Fruit fly (Drosophila melanogaster) whole organism, embryonic: ENCODE data around the gene fit.
A peak's percentile ranks its signal among the peaks of the same experiment; 100 is the strongest.

Experiments
- CG10267 ChIP-seq: fragments of 200-800 bp; sonication (Bioruptor generic); optimal IDR thresholded peaks from 2 replicates; lab custom pipeline; 2018; ENCODE audit warnings: missing biosample characterization, mild to moderate bottlenecking, missing genetic modification characterization, moderate library complexity
- CG10565 ChIP-seq: fragments of 200-800 bp; sonication (Bioruptor generic); optimal IDR thresholded peaks from 3 replicates; lab custom pipeline; 2016; ENCODE audit warnings: missing biosample characterization, mild to moderate bottlenecking, missing genetic modification characterization
- CG11560 ChIP-seq: fragments of 200-800 bp; sonication (Bioruptor generic); IDR thresholded peaks from 3 replicates; pipeline ENCODE4 v1.3.6; 2022; ENCODE audit warnings: missing biosample characterization, missing genetic modification characterization
- CG1233 ChIP-seq: fragments of 200-800 bp; sonication (Bioruptor generic); optimal IDR thresholded peaks from 4 replicates; lab custom pipeline; 2018; ENCODE audit warnings: missing biosample characterization, mild to moderate bottlenecking, missing genetic modification characterization
- CG13287 ChIP-seq: fragments of 200-800 bp; sonication (Bioruptor generic); IDR thresholded peaks from 2 replicates; pipeline ENCODE4 v1.3.6; 2022; ENCODE audit warnings: missing biosample characterization, missing genetic modification characterization; ENCODE audit not compliant: partially characterized antibody
- CG17186 ChIP-seq: fragments of 200-800 bp; sonication (Bioruptor generic); optimal IDR thresholded peaks from 3 replicates; lab custom pipeline; 2017; ENCODE audit warnings: missing biosample characterization, missing genetic modification reagents, missing genetic modification characterization
- CG17802 ChIP-seq: fragments of 200-800 bp; sonication (Bioruptor generic); optimal IDR thresholded peaks from 2 replicates; lab custom pipeline; 2018; ENCODE audit warnings: missing biosample characterization, mild to moderate bottlenecking, missing genetic modification characterization, moderate library complexity
- CG1792 ChIP-seq: fragments of 200-800 bp; sonication (Bioruptor generic); optimal IDR thresholded peaks from 2 replicates; lab custom pipeline; 2016; ENCODE audit warnings: missing biosample characterization, missing genetic modification characterization
- CG31441 ChIP-seq: fragments of 200-800 bp; sonication (Bioruptor generic); IDR thresholded peaks from 2 replicates; pipeline ENCODE4 v1.3.6; 2022; ENCODE audit warnings: missing biosample characterization, missing genetic modification characterization
- CG3407 ChIP-seq: fragments of 200-800 bp; sonication (Bioruptor generic); optimal IDR thresholded peaks from 2 replicates; lab custom pipeline; 2018; ENCODE audit warnings: missing biosample characterization, mild to moderate bottlenecking, missing genetic modification characterization
- CG4328 ChIP-seq: fragments of 200-800 bp; sonication (Bioruptor generic); optimal IDR thresholded peaks from 3 replicates; lab custom pipeline; 2017; ENCODE audit warnings: missing biosample characterization, missing genetic modification reagents, missing genetic modification characterization
- CG6175 ChIP-seq: fragments of 200-800 bp; sonication (Bioruptor generic); IDR thresholded peaks from 3 replicates; pipeline ENCODE4 v1.3.6; 2022; ENCODE audit warnings: missing biosample characterization, missing genetic modification characterization
- CG6813 ChIP-seq: fragments of 200-800 bp; sonication (Bioruptor generic); optimal IDR thresholded peaks from 2 replicates; lab custom pipeline; 2017; ENCODE audit warnings: missing biosample characterization, missing genetic modification characterization, mild to moderate bottlenecking, moderate library complexity, missing genetic modification reagents
- CG7357 ChIP-seq: fragments of 200-800 bp; sonication (Bioruptor generic); IDR thresholded peaks from 3 replicates; pipeline ENCODE4 v1.3.6; 2022; ENCODE audit warnings: missing biosample characterization, missing genetic modification characterization
- CG8924 ChIP-seq: fragments of 200-800 bp; optimal IDR thresholded peaks from 3 replicates; lab custom pipeline; 2019; ENCODE audit warnings: missing biosample characterization, mild to moderate bottlenecking, missing genetic modification characterization, moderate library complexity
- CG8944 ChIP-seq: fragments of 200-800 bp; sonication (Bioruptor generic); optimal IDR thresholded peaks from 3 replicates; lab custom pipeline; 2016; ENCODE audit warnings: missing biosample characterization, missing genetic modification characterization
- CG9215 ChIP-seq: fragments of 200-800 bp; sonication (Bioruptor generic); IDR thresholded peaks from 2 replicates; pipeline ENCODE4 v1.3.6; 2022; ENCODE audit warnings: missing biosample characterization, missing genetic modification characterization
- CoRest ChIP-seq: fragments of 200-800 bp; sonication (Bioruptor generic); optimal IDR thresholded peaks from 3 replicates; lab custom pipeline; 2018; ENCODE audit warnings: missing biosample characterization, mild to moderate bottlenecking, missing genetic modification characterization, moderate library complexity
- Deaf1 ChIP-seq: fragments of 200-800 bp; optimal IDR thresholded peaks from 3 replicates; lab custom pipeline; 2019; ENCODE audit warnings: missing biosample characterization, mild to moderate bottlenecking, missing genetic modification characterization, moderate library complexity
- Dip2 ChIP-seq: fragments of 200-800 bp; sonication (Bioruptor generic); IDR thresholded peaks from 2 replicates; pipeline ENCODE4 v1.3.6; 2022; ENCODE audit warnings: missing biosample characterization, missing genetic modification characterization
- Fer1 ChIP-seq: fragments of 200-800 bp; sonication (Bioruptor generic); optimal IDR thresholded peaks from 2 replicates; lab custom pipeline; 2017; ENCODE audit warnings: missing biosample characterization, mild to moderate bottlenecking, missing genetic modification characterization
- Hmr ChIP-seq: fragments of 200-800 bp; sonication (Bioruptor generic); optimal IDR thresholded peaks from 3 replicates; lab custom pipeline; 2017; ENCODE audit warnings: mild to moderate bottlenecking, missing biosample characterization, missing genetic modification reagents, missing genetic modification characterization
- MTF-1 ChIP-seq: fragments of 200-800 bp; sonication (Bioruptor generic); optimal IDR thresholded peaks from 2 replicates; lab custom pipeline; 2018; ENCODE audit warnings: missing biosample characterization, mild to moderate bottlenecking, missing genetic modification characterization, borderline replicate concordance
- Meics ChIP-seq: fragments of 200-800 bp; sonication (Bioruptor generic); optimal IDR thresholded peaks from 2 replicates; lab custom pipeline; 2017; ENCODE audit warnings: missing biosample characterization, mild to moderate bottlenecking, missing genetic modification characterization
- NC2α ChIP-seq: fragments of 200-800 bp; sonication (Bioruptor generic); optimal IDR thresholded peaks from 2 replicates; lab custom pipeline; 2016; ENCODE audit warnings: missing biosample characterization, missing genetic modification characterization
- Nf-YA ChIP-seq: fragments of 200-800 bp; sonication (Bioruptor generic); IDR thresholded peaks from 2 replicates; pipeline ENCODE4 v1.3.6; 2022; ENCODE audit warnings: missing biosample characterization, missing genetic modification characterization
- Xbp1 ChIP-seq: fragments of 200-800 bp; sonication (Bioruptor generic); optimal IDR thresholded peaks from 3 replicates; lab custom pipeline; 2016; ENCODE audit warnings: missing biosample characterization, mild to moderate bottlenecking, missing genetic modification characterization
- abd-A ChIP-seq: fragments of 200-800 bp; sonication (Bioruptor generic); optimal IDR thresholded peaks from 3 replicates; lab custom pipeline; 2019; ENCODE audit warnings: missing biosample characterization, mild to moderate bottlenecking, missing genetic modification characterization, moderate library complexity
- ase ChIP-seq: fragments of 200-800 bp; sonication (Bioruptor generic); IDR thresholded peaks from 3 replicates; pipeline ENCODE4 v1.3.6; 2022; ENCODE audit warnings: missing biosample characterization, missing genetic modification characterization
- btn ChIP-seq: fragments of 200-800 bp; sonication (Bioruptor generic); optimal IDR thresholded peaks from 2 replicates; lab custom pipeline; 2016; ENCODE audit warnings: missing biosample characterization, missing genetic modification characterization
- da ChIP-seq: fragments of 200-800 bp; sonication (Bioruptor generic); optimal IDR thresholded peaks from 2 replicates; lab custom pipeline; 2016; ENCODE audit warnings: missing biosample characterization, missing genetic modification characterization
- dpn ChIP-seq, 2 experiments: fragments of 200-800 bp; sonication (Bioruptor generic); optimal IDR thresholded peaks; 3 replicates each; lab custom pipeline; 2016; ENCODE audit warnings: missing biosample characterization in 2 of 2, missing genetic modification characterization in 2 of 2
- emc ChIP-seq: fragments of 200-800 bp; sonication (Bioruptor generic); optimal IDR thresholded peaks from 2 replicates; lab custom pipeline; 2016; ENCODE audit warnings: missing biosample characterization, missing genetic modification characterization
- ewg ChIP-seq: fragments of 200-800 bp; sonication (Bioruptor generic); optimal IDR thresholded peaks from 3 replicates; lab custom pipeline; 2017; ENCODE audit warnings: mild to moderate bottlenecking, missing biosample characterization, missing genetic modification reagents, missing genetic modification characterization
- knrl ChIP-seq: fragments of 200-800 bp; sonication (Bioruptor generic); IDR thresholded peaks from 3 replicates; pipeline ENCODE4 v1.3.6; 2022; ENCODE audit warnings: missing biosample characterization, missing genetic modification characterization; ENCODE audit not compliant: partially characterized antibody
- lab ChIP-seq: fragments of 200-800 bp; sonication (Bioruptor generic); optimal IDR thresholded peaks from 3 replicates; lab custom pipeline; 2017; ENCODE audit warnings: missing biosample characterization, missing genetic modification characterization, mild to moderate bottlenecking, moderate library complexity, missing genetic modification reagents
- lola ChIP-seq, 3 experiments: fragments of >200 bp in 2 of 3; fragments of 200-800 bp in 1 of 3; sonication (Bioruptor generic) in 1 of 3; optimal IDR thresholded peaks; 2 replicates each; lab custom pipeline; 2017 to 2019; ENCODE audit warnings: missing biosample characterization in 3 of 3, missing genetic modification characterization in 3 of 3, mild to moderate bottlenecking in 1 of 3, moderate library complexity in 1 of 3
- lov ChIP-seq, 2 experiments: fragments of 200-800 bp in 1 of 2; fragments of >200 bp in 1 of 2; sonication (Bioruptor generic) in 1 of 2; IDR thresholded peaks in 1 of 2; optimal IDR thresholded peaks in 1 of 2; 2 replicates in 1 of 2; 3 replicates in 1 of 2; pipeline versions ENCODE4 v1.3.6 to Lab custom; 2017 to 2022; ENCODE audit warnings: missing biosample characterization in 1 of 2, missing genetic modification characterization in 1 of 2
- mam ChIP-seq: fragments of 200-800 bp; sonication (Bioruptor generic); optimal IDR thresholded peaks from 3 replicates; lab custom pipeline; 2016; ENCODE audit warnings: missing biosample characterization, missing genetic modification characterization
- pan ChIP-seq, 4 experiments: fragments of >200 bp in 3 of 4; fragments of 200-800 bp in 1 of 4; sonication (Bioruptor generic) in 1 of 4; optimal IDR thresholded peaks in 3 of 4; IDR thresholded peaks in 1 of 4; 2 replicates each; pipeline versions ENCODE4 v1.3.6 to Lab custom; 2017 to 2022; ENCODE audit warnings: missing biosample characterization in 2 of 4, missing genetic modification characterization in 2 of 4, mixed read lengths in 1 of 4
- peb ChIP-seq: fragments of 200-800 bp; sonication (Bioruptor generic); IDR thresholded peaks from 2 replicates; pipeline ENCODE4 v1.3.6; 2022; ENCODE audit warnings: missing biosample characterization, missing genetic modification characterization
- salm ChIP-seq: fragments of 200-800 bp; sonication (Bioruptor generic); optimal IDR thresholded peaks from 2 replicates; lab custom pipeline; 2018; ENCODE audit warnings: missing biosample characterization, mild to moderate bottlenecking, missing genetic modification characterization
- seq ChIP-seq: fragments of 200-800 bp; sonication (Bioruptor generic); IDR thresholded peaks from 2 replicates; pipeline ENCODE4 v1.3.6; 2022; ENCODE audit warnings: missing biosample characterization, missing genetic modification characterization
- sim ChIP-seq: fragments of 200-800 bp; sonication (Bioruptor generic); IDR thresholded peaks from 2 replicates; pipeline ENCODE4 v1.3.6; 2022; ENCODE audit warnings: missing biosample characterization, missing genetic modification characterization
- sqz ChIP-seq: fragments of 200-800 bp; sonication (Bioruptor generic); optimal IDR thresholded peaks from 3 replicates; lab custom pipeline; 2018; ENCODE audit warnings: missing biosample characterization, mild to moderate bottlenecking, missing genetic modification characterization
- tap ChIP-seq: fragments of 200-800 bp; optimal IDR thresholded peaks from 3 replicates; lab custom pipeline; 2019; ENCODE audit warnings: missing biosample characterization, mild to moderate bottlenecking, missing genetic modification characterization, moderate library complexity
- vnd ChIP-seq: fragments of 200-800 bp; sonication (Bioruptor generic); IDR thresholded peaks from 3 replicates; pipeline ENCODE4 v1.3.6; 2022; ENCODE audit warnings: missing biosample characterization, missing genetic modification characterization; ENCODE audit not compliant: partially characterized antibody

The fit gene

dm6 chr3R:21862137-21862850, 22.0 kb downstream of the fit start (continued):
- TF ChIP-seq dpn (GFP tag; optimal IDR thresholded peaks at IDR 0.05; lab: Kevin White, UChicago) (peak; percentile 33 to 75), CG7357 (GFP tag; lab: Robert Waterston, UW) (peak; percentile 68; the same call in 1 of the 3 replicates), sim (peak; percentile 59; the same call in 1 of the 2 replicates), sqz (GFP tag; lab: Kevin White, UChicago) (peak; percentile 49), CG17802 (tag; lab: Kevin White, UChicago) (peak; percentile 34), Xbp1 (peak; percentile 81), CG1233 (peak; percentile 46), CG10565 (no peak), Meics (peak; percentile 4), lola (GFP tag; optimal IDR thresholded peaks at IDR 0.05; lab: Kevin White, UChicago) (peak in 1 of 3 experiments; percentile 91), Fer1 (GFP tag; lab: Kevin White, UChicago) (peak; percentile 31), mam (no peak), emc (GFP tag; lab: Kevin White, UChicago) (no peak), CG4328 (GFP tag; lab: Kevin White, UChicago) (peak; percentile 9), CG9215 (GFP tag; lab: Robert Waterston, UW) (no peak), lov (optimal IDR thresholded peaks at IDR 0.05; lab: Kevin White, UChicago) (no peak), lov (GFP tag; IDR thresholded peaks at IDR 0.05; lab: Robert Waterston, UW) (0 out of 3 replicates have a peak, but pooled peaks have one; percentile 6), CG3407 (GFP tag; lab: Kevin White, UChicago) (peak; percentile 88), CG13287 (GFP tag; lab: Robert Waterston, UW) (no peak), ewg (peak; percentile 86), btn (GFP tag; lab: Kevin White, UChicago) (peak; percentile 5), Deaf1 (tag; lab: Kevin White, UChicago) (peak; percentile 15), Dip2 (GFP tag; lab: Robert Waterston, UW) (no peak), Hmr (GFP tag; lab: Kevin White, UChicago) (peak; percentile 54), CG6175 (GFP tag; lab: Robert Waterston, UW) (no peak), salm (tag; lab: Kevin White, UChicago) (peak; percentile 86), da (GFP tag; lab: Kevin White, UChicago) (no peak), CG1792 (GFP tag; lab: Kevin White, UChicago) (no peak), abd-A (tag; lab: Kevin White, UChicago) (peak; percentile 88), CG11560 (tag; lab: Robert Waterston, UW) (no peak), vnd (GFP tag; lab: Robert Waterston, UW) (no peak), Nf-YA (no peak), tap (tag; lab: Kevin White, UChicago) (peak; percentile 56), CG31441 (GFP tag; lab: Robert Waterston, UW) (peak; percentile 89), CG8944 (GFP tag; lab: Kevin White, UChicago) (peak; percentile 39), CG17186 (GFP tag; lab: Kevin White, UChicago) (peak; percentile 21), lab (GFP tag; lab: Kevin White, UChicago) (peak; percentile 46), pan (optimal IDR thresholded peaks at IDR 0.05; lab: Kevin White, UChicago) (no peak), pan (GFP tag; optimal IDR thresholded peaks at IDR 0.05 in 1 of 2, IDR thresholded peaks at IDR 0.05 in 1 of 2) (peak in 1 of 2 experiments; percentile 69), CoRest (tag; lab: Kevin White, UChicago) (peak; percentile 88), knrl (GFP tag; lab: Robert Waterston, UW) (no peak), NC2α (GFP tag; lab: Kevin White, UChicago) (no peak), peb (GFP tag; lab: Robert Waterston, UW) (peak; percentile 67), ase (GFP tag; lab: Robert Waterston, UW) (peak; percentile 50; the same call in 1 of the 3 replicates), seq (peak; percentile 46; the same call in 1 of the 2 replicates), MTF-1 (GFP tag; lab: Kevin White, UChicago) (peak; percentile 23), CG6813 (GFP tag; lab: Kevin White, UChicago) (peak; percentile 25), CG8924 (tag; lab: Kevin White, UChicago) (peak; percentile 84), CG10267 (tag; lab: Kevin White, UChicago) (peak; percentile 56)
